Fruit fly (Drosophila melanogaster) whole organism, embryonic: Measurements from ENCODE around the gene CG8476.
A peak's percentile ranks its signal among the peaks of the same experiment; 100 is the strongest.

Experiments
- Asciz ChIP-seq: fragments of 200-800 bp; sonication (Bioruptor generic); optimal IDR thresholded peaks from 2 replicates; lab custom pipeline; 2017; ENCODE audit warnings: missing biosample characterization, mild to moderate bottlenecking, missing genetic modification characterization, missing genetic modification reagents
- Bdp1 ChIP-seq: fragments of 200-800 bp; sonication (Bioruptor generic); optimal IDR thresholded peaks from 3 replicates; lab custom pipeline; 2016; ENCODE audit warnings: missing biosample characterization, missing genetic modification characterization
- Blimp-1 ChIP-seq: fragments of 200-800 bp; sonication (Bioruptor generic); optimal IDR thresholded peaks from 3 replicates; lab custom pipeline; 2018; ENCODE audit warnings: missing biosample characterization, missing genetic modification characterization, mild to moderate bottlenecking, moderate library complexity, missing genetic modification reagents
- CG12071 ChIP-seq: fragments of 200-800 bp; sonication (Bioruptor generic); optimal IDR thresholded peaks from 3 replicates; lab custom pipeline; 2018; ENCODE audit warnings: missing biosample characterization, mild to moderate bottlenecking, missing genetic modification characterization
- CG12659 ChIP-seq: fragments of 200-800 bp; sonication (Bioruptor generic); optimal IDR thresholded peaks from 3 replicates; lab custom pipeline; 2017; ENCODE audit warnings: mild to moderate bottlenecking, missing biosample characterization, missing genetic modification reagents, missing genetic modification characterization
- CG14014 ChIP-seq: fragments of 200-800 bp; sonication (Bioruptor generic); IDR thresholded peaks from 2 replicates; pipeline ENCODE4 v1.3.6; 2022; ENCODE audit warnings: missing biosample characterization, missing genetic modification characterization
- CG17802 ChIP-seq: fragments of 200-800 bp; sonication (Bioruptor generic); optimal IDR thresholded peaks from 2 replicates; lab custom pipeline; 2018; ENCODE audit warnings: missing biosample characterization, mild to moderate bottlenecking, missing genetic modification characterization, moderate library complexity
- CG17829 ChIP-seq: fragments of 200-800 bp; optimal IDR thresholded peaks from 2 replicates; lab custom pipeline; 2019; ENCODE audit warnings: missing biosample characterization, mild to moderate bottlenecking, missing genetic modification characterization, moderate library complexity
- CG2199 ChIP-seq: fragments of 200-800 bp; sonication (Bioruptor generic); IDR thresholded peaks from 3 replicates; pipeline ENCODE4 v1.3.6; 2022; ENCODE audit warnings: missing biosample characterization, missing genetic modification characterization
- CG30403 ChIP-seq: fragments of 200-800 bp; sonication (Bioruptor generic); optimal IDR thresholded peaks from 3 replicates; lab custom pipeline; 2016; ENCODE audit warnings: missing biosample characterization, missing genetic modification characterization
- CG30431 ChIP-seq: fragments of 200-800 bp; sonication (Bioruptor generic); optimal IDR thresholded peaks from 2 replicates; lab custom pipeline; 2017; ENCODE audit warnings: missing biosample characterization, missing genetic modification characterization
- CG34422 ChIP-seq: fragments of 200-800 bp; sonication (Bioruptor generic); IDR thresholded peaks from 3 replicates; pipeline ENCODE4 v1.3.6; 2022; ENCODE audit warnings: missing biosample characterization, missing genetic modification characterization
- CG43689 ChIP-seq: fragments of 200-800 bp; sonication (Bioruptor generic); IDR thresholded peaks from 2 replicates; pipeline ENCODE4 v1.3.6; 2022; ENCODE audit warnings: missing biosample characterization, missing genetic modification characterization
- CG4424 ChIP-seq: fragments of 200-800 bp; sonication (Bioruptor generic); optimal IDR thresholded peaks from 3 replicates; lab custom pipeline; 2016; ENCODE audit warnings: missing biosample characterization, missing genetic modification characterization
- CG4707 ChIP-seq: fragments of 200-800 bp; sonication (Bioruptor generic); optimal IDR thresholded peaks from 2 replicates; lab custom pipeline; 2018; ENCODE audit warnings: missing biosample characterization, mild to moderate bottlenecking, missing genetic modification characterization, moderate library complexity
- CG4820 ChIP-seq: fragments of 200-800 bp; sonication (Bioruptor generic); optimal IDR thresholded peaks from 3 replicates; lab custom pipeline; 2016; ENCODE audit warnings: missing biosample characterization, missing genetic modification characterization
- CG6765 ChIP-seq: fragments of 200-800 bp; sonication (Bioruptor generic); optimal IDR thresholded peaks from 3 replicates; lab custom pipeline; 2017; ENCODE audit warnings: missing biosample characterization, mild to moderate bottlenecking, missing genetic modification characterization
- CG7556 ChIP-seq: fragments of 200-800 bp; sonication (Bioruptor generic); optimal IDR thresholded peaks from 2 replicates; lab custom pipeline; 2017; ENCODE audit warnings: missing biosample characterization, mild to moderate bottlenecking, missing genetic modification characterization
- CG8924 ChIP-seq: fragments of 200-800 bp; optimal IDR thresholded peaks from 3 replicates; lab custom pipeline; 2019; ENCODE audit warnings: missing biosample characterization, mild to moderate bottlenecking, missing genetic modification characterization, moderate library complexity
- CG8944 ChIP-seq: fragments of 200-800 bp; sonication (Bioruptor generic); optimal IDR thresholded peaks from 3 replicates; lab custom pipeline; 2016; ENCODE audit warnings: missing biosample characterization, missing genetic modification characterization
- CG9609 ChIP-seq: fragments of 200-800 bp; sonication (Bioruptor generic); optimal IDR thresholded peaks from 3 replicates; lab custom pipeline; 2016; ENCODE audit warnings: missing biosample characterization, missing genetic modification characterization
- CG9932 ChIP-seq: fragments of 200-800 bp; sonication (Bioruptor generic); IDR thresholded peaks from 2 replicates; pipeline ENCODE4 v1.3.6; 2022; ENCODE audit warnings: missing biosample characterization, missing genetic modification characterization
- CrebB ChIP-seq: fragments of 200-800 bp; sonication (Bioruptor generic); optimal IDR thresholded peaks from 3 replicates; lab custom pipeline; 2018; ENCODE audit warnings: missing biosample characterization, mild to moderate bottlenecking, missing genetic modification characterization
- Fer1 ChIP-seq: fragments of 200-800 bp; sonication (Bioruptor generic); optimal IDR thresholded peaks from 2 replicates; lab custom pipeline; 2017; ENCODE audit warnings: missing biosample characterization, mild to moderate bottlenecking, missing genetic modification characterization
- Fer3 ChIP-seq: fragments of 200-800 bp; sonication (Bioruptor generic); optimal IDR thresholded peaks from 2 replicates; lab custom pipeline; 2018; ENCODE audit warnings: missing biosample characterization, mild to moderate bottlenecking, missing genetic modification characterization, moderate library complexity
- Gsc ChIP-seq: fragments of 200-800 bp; sonication (Bioruptor generic); IDR thresholded peaks from 2 replicates; pipeline ENCODE4 v1.3.6; 2022; ENCODE audit warnings: missing biosample characterization, missing genetic modification characterization
- Hand ChIP-seq: fragments of 200-800 bp; sonication (Bioruptor generic); optimal IDR thresholded peaks from 2 replicates; lab custom pipeline; 2017; ENCODE audit warnings: mild to moderate bottlenecking, missing biosample characterization, missing genetic modification reagents, missing genetic modification characterization
- HmgZ ChIP-seq: fragments of 200-800 bp; sonication (Bioruptor generic); optimal IDR thresholded peaks from 2 replicates; lab custom pipeline; 2018; ENCODE audit warnings: missing biosample characterization, mild to moderate bottlenecking, missing genetic modification characterization
- Mad ChIP-seq: fragments of 200-800 bp; sonication (Bioruptor generic); optimal IDR thresholded peaks from 2 replicates; lab custom pipeline; 2016; ENCODE audit warnings: missing biosample characterization, missing genetic modification characterization
- Meics ChIP-seq: fragments of 200-800 bp; sonication (Bioruptor generic); optimal IDR thresholded peaks from 2 replicates; lab custom pipeline; 2017; ENCODE audit warnings: missing biosample characterization, mild to moderate bottlenecking, missing genetic modification characterization
- Neu2 ChIP-seq: fragments of 200-800 bp; sonication (Bioruptor generic); optimal IDR thresholded peaks from 3 replicates; lab custom pipeline; 2016; ENCODE audit warnings: missing biosample characterization, missing genetic modification characterization, borderline replicate concordance
- Ravus ChIP-seq: fragments of 200-800 bp; sonication (Bioruptor generic); IDR thresholded peaks from 2 replicates; pipeline ENCODE4 v1.3.6; 2022; ENCODE audit warnings: missing biosample characterization, missing genetic modification characterization
- Trl ChIP-seq, 3 experiments: fragments of >200 bp in 2 of 3; fragments of 200-800 bp in 1 of 3; sonication (Bioruptor generic) in 1 of 3; optimal IDR thresholded peaks; 2 replicates in 1 of 3; 3 replicates in 2 of 3; lab custom pipeline; 2016 to 2017; ENCODE audit warnings: missing biosample characterization in 1 of 3, missing genetic modification characterization in 1 of 3
- ap ChIP-seq: fragments of 200-800 bp; sonication (Bioruptor generic); IDR thresholded peaks from 2 replicates; pipeline ENCODE4 v1.3.6; 2022; ENCODE audit warnings: missing biosample characterization, missing genetic modification characterization
- ara ChIP-seq: fragments of 200-800 bp; sonication (Bioruptor generic); IDR thresholded peaks from 2 replicates; pipeline ENCODE4 v1.3.6; 2022; ENCODE audit warnings: missing biosample characterization, missing genetic modification characterization
- dm ChIP-seq: fragments of 200-800 bp; sonication (Bioruptor generic); optimal IDR thresholded peaks from 3 replicates; lab custom pipeline; 2016; ENCODE audit warnings: missing biosample characterization, missing genetic modification characterization
- dmrt99B ChIP-seq: fragments of 200-800 bp; sonication (Bioruptor generic); optimal IDR thresholded peaks from 2 replicates; lab custom pipeline; 2018; ENCODE audit warnings: missing biosample characterization, mild to moderate bottlenecking, missing genetic modification characterization, moderate library complexity
- ems ChIP-seq: fragments of 200-800 bp; sonication (Bioruptor generic); optimal IDR thresholded peaks from 3 replicates; lab custom pipeline; 2016; ENCODE audit warnings: missing biosample characterization, missing genetic modification characterization
- gcm ChIP-seq: fragments of 200-800 bp; sonication (Bioruptor generic); optimal IDR thresholded peaks from 2 replicates; lab custom pipeline; 2019; ENCODE audit warnings: missing biosample characterization, mild to moderate bottlenecking, missing genetic modification characterization, moderate library complexity
- gem ChIP-seq: fragments of 200-800 bp; sonication (Bioruptor generic); optimal IDR thresholded peaks from 2 replicates; lab custom pipeline; 2019; ENCODE audit warnings: missing biosample characterization, mild to moderate bottlenecking, missing genetic modification characterization, moderate library complexity
- lab ChIP-seq: fragments of 200-800 bp; sonication (Bioruptor generic); optimal IDR thresholded peaks from 3 replicates; lab custom pipeline; 2017; ENCODE audit warnings: missing biosample characterization, missing genetic modification characterization, mild to moderate bottlenecking, moderate library complexity, missing genetic modification reagents
- org-1 ChIP-seq: fragments of 200-800 bp; sonication (Bioruptor generic); optimal IDR thresholded peaks from 2 replicates; lab custom pipeline; 2017; ENCODE audit warnings: missing biosample characterization, missing genetic modification characterization
- otp ChIP-seq: fragments of 200-800 bp; sonication (Bioruptor generic); IDR thresholded peaks from 3 replicates; pipeline ENCODE4, ENCODE4 v1.3.6; 2022; ENCODE audit warnings: missing biosample characterization, missing genetic modification characterization
- p53 ChIP-seq: fragments of 200-800 bp; sonication (Bioruptor generic); optimal IDR thresholded peaks from 2 replicates; lab custom pipeline; 2016; ENCODE audit warnings: missing biosample characterization, missing genetic modification characterization
- run ChIP-seq: fragments of 200-800 bp; sonication (Bioruptor generic); optimal IDR thresholded peaks from 3 replicates; lab custom pipeline; 2018; ENCODE audit warnings: missing biosample characterization, mild to moderate bottlenecking, missing genetic modification characterization
- slbo ChIP-seq: fragments of 200-800 bp; sonication (Bioruptor generic); IDR thresholded peaks from 2 replicates; pipeline ENCODE4 v1.3.6; 2022; ENCODE audit warnings: missing biosample characterization, missing genetic modification characterization
- yki ChIP-seq: fragments of >200 bp; optimal IDR thresholded peaks from 3 replicates; lab custom pipeline; 2018
- zen2 ChIP-seq: fragments of 200-800 bp; sonication (Bioruptor generic); IDR thresholded peaks from 3 replicates; pipeline ENCODE4 v1.3.6; 2022; ENCODE audit warnings: missing biosample characterization, missing genetic modification characterization; ENCODE audit not compliant: partially characterized antibody

Gene CG8476

DNA sequence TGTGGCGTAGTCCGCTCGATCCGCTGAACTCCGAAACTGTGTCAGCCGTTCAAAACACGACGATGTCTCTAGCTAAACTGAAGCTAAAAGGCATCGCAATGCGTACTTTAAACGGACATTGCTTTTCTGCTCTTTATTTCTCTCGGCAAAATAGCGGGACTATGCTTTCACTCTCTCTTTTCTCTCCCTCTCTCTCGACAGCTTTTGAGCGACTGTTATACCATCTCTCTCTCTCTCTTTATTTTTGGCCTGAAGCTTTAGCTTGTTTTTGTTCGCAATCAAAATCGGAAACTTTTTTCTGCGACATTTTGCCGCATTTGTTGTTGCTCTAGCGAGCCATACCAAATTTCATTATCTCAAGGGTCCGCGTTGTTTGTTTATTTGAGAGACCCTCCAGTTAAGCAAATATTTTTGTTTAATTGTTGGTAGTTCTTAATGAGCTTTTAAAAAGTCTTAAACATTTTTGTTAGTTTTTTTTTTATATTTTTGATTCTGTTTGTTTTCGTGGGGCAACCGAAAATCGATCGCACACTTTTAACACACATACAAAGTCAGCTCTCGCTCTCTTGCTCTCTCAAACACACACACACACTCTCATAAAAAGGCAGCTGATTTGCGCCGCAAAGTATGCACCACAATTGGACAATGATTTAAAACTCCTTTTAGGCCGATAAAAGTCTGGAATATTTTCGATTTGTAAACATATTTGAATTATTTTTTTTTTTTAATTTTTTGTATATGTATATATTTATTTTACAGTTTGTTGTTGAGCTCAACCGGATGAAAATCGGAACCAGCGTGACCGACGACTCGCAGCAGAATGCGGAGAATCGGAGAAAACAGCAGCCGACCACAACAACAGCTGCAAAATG, 38.6 kb upstream of the CG8476 start, which contains the start of gene Ace (continued):
- 0 out of 3 replicates have a peak, but pooled peaks have one; percentile 14 for TF ChIP-seq CG34422
- TF ChIP-seq Asciz (GFP tag; lab: Kevin White, UChicago): peak; percentile 36
- peak; percentile 80 to 93 for TF ChIP-seq Trl (optimal IDR thresholded peaks at IDR 0.05; lab: Kevin White, UChicago)
- no peak for TF ChIP-seq Trl (GFP tag; optimal IDR thresholded peaks at IDR 0.05; lab: Kevin White, UChicago)
- peak; percentile 19 for TF ChIP-seq CG12659 (GFP tag; lab: Kevin White, UChicago)
- no peak for TF ChIP-seq CrebB (tag; lab: Kevin White, UChicago)
- TF ChIP-seq CG17802 (tag; lab: Kevin White, UChicago): no peak
- TF ChIP-seq Bdp1: no peak
- TF ChIP-seq CG4424 (GFP tag; lab: Kevin White, UChicago): no peak
- TF ChIP-seq Neu2 (GFP tag; lab: Kevin White, UChicago): no peak

DNA sequence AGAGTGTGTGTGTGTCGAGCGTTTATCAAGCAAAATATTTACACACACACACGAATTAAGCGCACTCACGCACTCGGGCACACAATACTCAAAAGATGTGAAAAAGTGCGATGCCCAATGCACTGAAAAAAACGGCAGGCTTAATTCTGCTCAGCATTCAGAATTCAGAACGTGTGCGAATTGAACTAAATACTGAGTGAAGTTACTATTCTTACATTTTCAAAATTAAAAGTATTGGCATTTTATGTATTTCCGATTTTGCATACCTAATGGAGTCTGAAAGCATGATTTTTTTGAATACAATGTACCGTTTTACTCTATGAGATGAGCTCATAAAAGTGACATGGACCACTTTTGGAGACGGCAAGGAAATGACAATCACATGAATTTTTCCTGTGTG, 36.7 kb upstream of the CG8476 start:
- no peak for TF ChIP-seq CG8944 (GFP tag; lab: Kevin White, UChicago)
- no peak for TF ChIP-seq Gsc (GFP tag; lab: Robert Waterston, UW)
- no peak for TF ChIP-seq dm (GFP tag; lab: Kevin White, UChicago)
- TF ChIP-seq zen2 (GFP tag; lab: Robert Waterston, UW): no peak
- TF ChIP-seq p53 (GFP tag; lab: Kevin White, UChicago): no peak
- no peak for TF ChIP-seq ems
- TF ChIP-seq CG17829 (tag; lab: Kevin White, UChicago): no peak
- TF ChIP-seq CG7556: peak; percentile 5
- TF ChIP-seq run (tag; lab: Kevin White, UChicago): no peak
- no peak for TF ChIP-seq CG12071 (GFP tag; lab: Kevin White, UChicago)
- peak; percentile 28 for TF ChIP-seq Meics
- no peak for TF ChIP-seq CG4820 (GFP tag; lab: Kevin White, UChicago)
- peak; percentile 47 for TF ChIP-seq lab
- no peak for TF ChIP-seq CG34422
- TF ChIP-seq CG4707 (GFP tag; lab: Kevin White, UChicago): no peak
- TF ChIP-seq Mad (GFP tag; lab: Kevin White, UChicago): no peak
- peak; percentile 10 for TF ChIP-seq org-1 (GFP tag; lab: Kevin White, UChicago)
- TF ChIP-seq CG43689 (GFP tag; lab: Robert Waterston, UW): no peak
- 0 out of 2 replicates have a peak, but pooled peaks have one; percentile 3 for TF ChIP-seq slbo (GFP tag; lab: Robert Waterston, UW)
- TF ChIP-seq CG14014 (GFP tag; lab: Robert Waterston, UW): 0 out of 2 replicates have a peak, but pooled peaks have one; percentile 11
- peak; percentile 3 for TF ChIP-seq CG30403
- no peak for TF ChIP-seq ara
- no peak for TF ChIP-seq CG6765
- no peak for TF ChIP-seq otp
- TF ChIP-seq Fer3 (tag; lab: Kevin White, UChicago): no peak
- no peak for TF ChIP-seq CG30431 (GFP tag; lab: Kevin White, UChicago)
- no peak for TF ChIP-seq HmgZ (tag; lab: Kevin White, UChicago)
- peak; percentile 6 for TF ChIP-seq Hand (GFP tag; lab: Kevin White, UChicago)
- no peak for TF ChIP-seq CG9609 (GFP tag; lab: Kevin White, UChicago)
- TF ChIP-seq gem (tag; lab: Kevin White, UChicago): peak; percentile 32
- TF ChIP-seq CG8924: no peak
- TF ChIP-seq ap (GFP tag; lab: Robert Waterston, UW): no peak
- TF ChIP-seq dmrt99B (tag; lab: Kevin White, UChicago): no peak
- no peak for TF ChIP-seq Blimp-1 (GFP tag; lab: Kevin White, UChicago)
- peak; percentile 6 for TF ChIP-seq Fer1 (GFP tag; lab: Kevin White, UChicago)
- TF ChIP-seq CG2199 (GFP tag; lab: Robert Waterston, UW): no peak
- peak; percentile 23; the same call in 1 of the 2 replicates for TF ChIP-seq CG9932 (GFP tag; lab: Robert Waterston, UW)
- no peak for TF ChIP-seq gcm
- no peak for TF ChIP-seq yki (lab: Kevin White, UChicago)
- no peak for TF ChIP-seq Ravus
